Worm (Caenorhabditis elegans) whole organism, L1 larva: ENCODE results near the gene irld-50.

Experiments used
- ceh-63 ChIP-seq: fragments of 200-800 bp; sonication (Bioruptor generic); optimal IDR thresholded peaks from 2 replicates; lab custom pipeline; 2018; ENCODE audit warnings: mild to moderate bottlenecking, missing genetic modification characterization, missing compliant biosample characterization
- fkh-4 ChIP-seq: sonication (generic microtip); optimal IDR thresholded peaks from 2 replicates; lab custom pipeline; 2016; ENCODE audit warnings: missing compliant biosample characterization, missing genetic modification characterization, borderline replicate concordance
- fkh-8 ChIP-seq: sonication (generic microtip); optimal IDR thresholded peaks from 2 replicates; lab custom pipeline; 2016; ENCODE audit warnings: mild to moderate bottlenecking, missing genetic modification characterization, missing compliant biosample characterization
- irx-1 ChIP-seq: sonication (generic microtip); optimal IDR thresholded peaks from 2 replicates; lab custom pipeline; 2016; ENCODE audit warnings: missing genetic modification characterization, missing compliant biosample characterization
- jun-1 ChIP-seq: fragments of 150-350 bp; optimal IDR thresholded peaks from 2 replicates; lab custom pipeline; 2014; ENCODE audit warnings: missing biosample characterization, missing genetic modification reagents, missing genetic modification characterization
- lin-13 ChIP-seq: fragments of 150-350 bp; optimal IDR thresholded peaks from 2 replicates; lab custom pipeline; 2014; ENCODE audit warnings: missing biosample characterization, missing genetic modification reagents, missing genetic modification characterization
- lin-14 ChIP-seq: fragments of 200-800 bp; sonication (Bioruptor generic); optimal IDR thresholded peaks from 2 replicates; lab custom pipeline; 2018; ENCODE audit warnings: mild to moderate bottlenecking, missing genetic modification characterization, moderate library complexity, missing compliant biosample characterization
- lin-15B ChIP-seq: fragments of 150-350 bp; sonication (generic microtip); optimal IDR thresholded peaks from 3 replicates; lab custom pipeline; 2014; ENCODE audit warnings: missing biosample characterization, missing genetic modification characterization
- lir-3 ChIP-seq: sonication (generic microtip); optimal IDR thresholded peaks from 2 replicates; lab custom pipeline; 2016; ENCODE audit warnings: mild to moderate bottlenecking, missing genetic modification characterization, moderate library complexity, missing compliant biosample characterization; ENCODE audit not compliant: poor library complexity
- nhr-237 ChIP-seq: fragments of 150-350 bp; optimal IDR thresholded peaks from 2 replicates; lab custom pipeline; 2014; ENCODE audit warnings: missing biosample characterization, missing genetic modification characterization
- nhr-77 ChIP-seq: fragments of 150-350 bp; optimal IDR thresholded peaks from 2 replicates; lab custom pipeline; 2014; ENCODE audit warnings: missing biosample characterization, missing genetic modification characterization
- rnt-1 ChIP-seq: sonication (generic microtip); optimal IDR thresholded peaks from 2 replicates; lab custom pipeline; 2016; ENCODE audit warnings: mild to moderate bottlenecking, missing genetic modification characterization, moderate library complexity, missing compliant biosample characterization
- sptf-1 ChIP-seq: fragments of 150-350 bp; optimal IDR thresholded peaks from 2 replicates; lab custom pipeline; 2014; ENCODE audit warnings: missing biosample characterization, missing genetic modification characterization
- ztf-11 ChIP-seq, 2 experiments: sonication (generic microtip); optimal IDR thresholded peaks; 2 replicates each; lab custom pipeline; 2016 to 2017; ENCODE audit warnings: missing genetic modification characterization in 2 of 2, missing biosample characterization in 1 of 2, missing compliant biosample characterization in 1 of 2

- TF ChIP-seq lin-13 (GFP tag; lab: Kevin White, UChicago) (no peak), sptf-1 (tag; lab: Kevin White, UChicago) (no peak), lin-15B (tag; lab: Kevin White, UChicago) (no peak), jun-1 (tag; lab: Kevin White, UChicago) (no peak), irx-1 (tag; lab: Kevin White, UChicago) (no peak), fkh-4 (no peak), lir-3 (no peak), fkh-8 (tag; lab: Kevin White, UChicago) (no peak), nhr-77 (tag; lab: Kevin White, UChicago) (no peak), rnt-1 (no peak), lin-14 (GFP tag; lab: Kevin White, UChicago) (no peak), ceh-63 (GFP tag; lab: Kevin White, UChicago) (no peak), nhr-237 (tag; lab: Kevin White, UChicago) (no peak), ztf-11 (tag; optimal IDR thresholded peaks at IDR 0.05; lab: Kevin White, UChicago) (no peak)
Measured at ce11 chrII:2929846-2930245, 14.0 kb downstream of the irld-50 start.
